Worm (Caenorhabditis elegans) whole organism, late embryonic: ENCODE measurements around the gene ufd-1.

Source experiments
- C08G9.2 ChIP-seq: sonication (generic microtip); optimal IDR thresholded peaks from 2 replicates; lab custom pipeline; 2016; ENCODE audit warnings: mild to moderate bottlenecking, missing genetic modification characterization, moderate library complexity, missing compliant biosample characterization
- C38D4.7 ChIP-seq: fragments of 200-800 bp; sonication (Bioruptor generic); optimal IDR thresholded peaks from 2 replicates; lab custom pipeline; 2018; ENCODE audit warnings: mild to moderate bottlenecking, missing genetic modification characterization, moderate library complexity, missing compliant biosample characterization
- T23F11.4 ChIP-seq: fragments of 200-800 bp; sonication (Bioruptor generic); optimal IDR thresholded peaks from 2 replicates; lab custom pipeline; 2018; ENCODE audit warnings: mild to moderate bottlenecking, missing genetic modification characterization, missing compliant biosample characterization
- ahr-1 ChIP-seq: sonication (generic microtip); optimal IDR thresholded peaks from 2 replicates; lab custom pipeline; 2016; ENCODE audit warnings: missing genetic modification characterization, missing compliant biosample characterization
- ceh-14 ChIP-seq: sonication (generic microtip); optimal IDR thresholded peaks from 2 replicates; lab custom pipeline; 2016; ENCODE audit warnings: missing genotype, missing genetic modification characterization, missing compliant biosample characterization
- ceh-18 ChIP-seq: sonication (generic microtip); optimal IDR thresholded peaks from 2 replicates; lab custom pipeline; 2016; ENCODE audit warnings: missing genetic modification characterization, missing compliant biosample characterization
- ceh-22 ChIP-seq: sonication (generic microtip); optimal IDR thresholded peaks from 2 replicates; lab custom pipeline; 2017; ENCODE audit warnings: missing biosample characterization, missing genetic modification characterization
- ceh-24 ChIP-seq: sonication (generic microtip); optimal IDR thresholded peaks from 2 replicates; lab custom pipeline; 2016; ENCODE audit warnings: mild to moderate bottlenecking, missing genetic modification characterization, missing compliant biosample characterization
- ceh-30 ChIP-seq: fragments of 150-350 bp; optimal IDR thresholded peaks from 2 replicates; lab custom pipeline; 2014; ENCODE audit warnings: missing biosample characterization, missing genetic modification characterization
- ceh-9 ChIP-seq: sonication (generic microtip); optimal IDR thresholded peaks from 2 replicates; lab custom pipeline; 2016; ENCODE audit warnings: mild to moderate bottlenecking, missing genetic modification characterization, inconsistent platforms, missing compliant biosample characterization
- che-1 ChIP-seq: sonication (generic microtip); optimal IDR thresholded peaks from 2 replicates; lab custom pipeline; 2016; ENCODE audit warnings: mild to moderate bottlenecking, missing genetic modification characterization, missing compliant biosample characterization
- dmd-4 ChIP-seq: sonication (generic microtip); optimal IDR thresholded peaks from 2 replicates; lab custom pipeline; 2016; ENCODE audit warnings: borderline replicate concordance, missing genetic modification characterization, missing compliant biosample characterization
- dve-1 ChIP-seq: sonication (generic microtip); optimal IDR thresholded peaks from 2 replicates; lab custom pipeline; 2017; ENCODE audit warnings: antibody characterized with exemption, mild to moderate bottlenecking, missing genetic modification characterization, missing compliant biosample characterization
- elt-2 ChIP-seq: sonication (generic microtip); optimal IDR thresholded peaks from 2 replicates; lab custom pipeline; 2016; ENCODE audit warnings: missing genetic modification reagents, missing genetic modification characterization, missing compliant biosample characterization
- fax-1 ChIP-seq: sonication (generic microtip); optimal IDR thresholded peaks from 2 replicates; lab custom pipeline; 2016; ENCODE audit warnings: missing genotype, missing genetic modification characterization, missing compliant biosample characterization
- fkh-10 ChIP-seq: fragments of 150-350 bp; optimal IDR thresholded peaks from 2 replicates; lab custom pipeline; 2014; ENCODE audit warnings: missing biosample characterization, missing genetic modification reagents, missing genetic modification characterization
- fkh-6 ChIP-seq: sonication (generic microtip); optimal IDR thresholded peaks from 2 replicates; lab custom pipeline; 2016; ENCODE audit warnings: missing genetic modification characterization, missing compliant biosample characterization
- gmeb-2 ChIP-seq: sonication (generic microtip); optimal IDR thresholded peaks from 2 replicates; lab custom pipeline; 2016; ENCODE audit warnings: missing genetic modification characterization, inconsistent platforms, missing compliant biosample characterization
- hlh-30 ChIP-seq: sonication (generic microtip); optimal IDR thresholded peaks from 2 replicates; lab custom pipeline; 2017; ENCODE audit warnings: antibody characterized with exemption, missing genetic modification characterization, missing compliant biosample characterization; ENCODE audit not compliant: insufficient read depth
- lim-6 ChIP-seq: sonication (generic microtip); optimal IDR thresholded peaks from 2 replicates; lab custom pipeline; 2016; ENCODE audit warnings: missing genetic modification characterization, missing compliant biosample characterization
- madf-2 ChIP-seq: sonication (generic microtip); optimal IDR thresholded peaks from 2 replicates; lab custom pipeline; 2017; ENCODE audit warnings: missing genetic modification characterization, missing compliant biosample characterization
- mec-3 ChIP-seq: sonication (generic microtip); optimal IDR thresholded peaks from 2 replicates; lab custom pipeline; 2016; ENCODE audit warnings: borderline replicate concordance, missing genetic modification characterization, missing compliant biosample characterization
- nhr-11 ChIP-seq: fragments of 150-350 bp; optimal IDR thresholded peaks from 2 replicates; lab custom pipeline; 2014; ENCODE audit warnings: missing biosample characterization, missing genetic modification characterization
- pat-9 ChIP-seq: fragments of 200-800 bp; sonication (Bioruptor generic); optimal IDR thresholded peaks from 2 replicates; lab custom pipeline; 2018; ENCODE audit warnings: mild to moderate bottlenecking, missing genetic modification characterization, moderate library complexity, missing compliant biosample characterization
- pax-1 ChIP-seq: fragments of 150-350 bp; optimal IDR thresholded peaks from 2 replicates; lab custom pipeline; 2014; ENCODE audit warnings: missing biosample characterization, missing genetic modification characterization
- pha-2 ChIP-seq: sonication (generic microtip); optimal IDR thresholded peaks from 2 replicates; lab custom pipeline; 2017; ENCODE audit warnings: mild to moderate bottlenecking, missing genetic modification characterization, missing compliant biosample characterization
- pha-4 ChIP-seq: fragments of 150-350 bp; optimal IDR thresholded peaks from 2 replicates; lab custom pipeline; 2018; ENCODE audit warnings: missing biosample characterization, missing genetic modification reagents, missing genetic modification characterization
- ref-2 ChIP-seq: sonication (generic microtip); optimal IDR thresholded peaks from 2 replicates; lab custom pipeline; 2016; ENCODE audit warnings: missing genetic modification characterization, missing compliant biosample characterization
- rnt-1 ChIP-seq: sonication (generic microtip); optimal IDR thresholded peaks from 2 replicates; lab custom pipeline; 2016; ENCODE audit warnings: missing genetic modification characterization, missing compliant biosample characterization
- sdc-2 ChIP-seq: sonication (generic microtip); optimal IDR thresholded peaks from 2 replicates; lab custom pipeline; 2016; ENCODE audit warnings: missing genotype, missing genetic modification characterization, missing compliant biosample characterization
- sox-2 ChIP-seq: fragments of 200-800 bp; sonication (Bioruptor generic); IDR thresholded peaks from 2 replicates; pipeline ENCODE4 v1.3.6; 2022; ENCODE audit warnings: missing genetic modification reagents, missing genetic modification characterization, missing compliant biosample characterization
- sox-4 ChIP-seq: sonication (generic microtip); optimal IDR thresholded peaks from 2 replicates; lab custom pipeline; 2017; ENCODE audit warnings: mild to moderate bottlenecking, missing genetic modification characterization, inconsistent platforms, missing compliant biosample characterization
- syd-9 ChIP-seq: sonication (generic microtip); optimal IDR thresholded peaks from 2 replicates; lab custom pipeline; 2016; ENCODE audit warnings: mild to moderate bottlenecking, missing genetic modification characterization, moderate library complexity, missing compliant biosample characterization
- tbx-7 ChIP-seq: sonication (generic microtip); optimal IDR thresholded peaks from 2 replicates; lab custom pipeline; 2016; ENCODE audit warnings: missing genotype, missing genetic modification characterization, missing compliant biosample characterization
- ttx-3 ChIP-seq: sonication (generic microtip); optimal IDR thresholded peaks from 2 replicates; lab custom pipeline; 2016; ENCODE audit warnings: missing genetic modification reagents, missing genetic modification characterization, missing compliant biosample characterization
- unc-42 ChIP-seq: sonication (generic microtip); optimal IDR thresholded peaks from 2 replicates; lab custom pipeline; 2016; ENCODE audit warnings: missing genotype, missing genetic modification characterization, missing compliant biosample characterization
- unc-86 ChIP-seq: sonication (generic microtip); optimal IDR thresholded peaks from 2 replicates; lab custom pipeline; 2016; ENCODE audit warnings: missing genetic modification characterization, missing compliant biosample characterization
- zip-5 ChIP-seq: sonication (generic microtip); optimal IDR thresholded peaks from 2 replicates; lab custom pipeline; 2016; ENCODE audit warnings: missing genetic modification characterization, missing compliant biosample characterization

ufd-1 gene

DNA sequence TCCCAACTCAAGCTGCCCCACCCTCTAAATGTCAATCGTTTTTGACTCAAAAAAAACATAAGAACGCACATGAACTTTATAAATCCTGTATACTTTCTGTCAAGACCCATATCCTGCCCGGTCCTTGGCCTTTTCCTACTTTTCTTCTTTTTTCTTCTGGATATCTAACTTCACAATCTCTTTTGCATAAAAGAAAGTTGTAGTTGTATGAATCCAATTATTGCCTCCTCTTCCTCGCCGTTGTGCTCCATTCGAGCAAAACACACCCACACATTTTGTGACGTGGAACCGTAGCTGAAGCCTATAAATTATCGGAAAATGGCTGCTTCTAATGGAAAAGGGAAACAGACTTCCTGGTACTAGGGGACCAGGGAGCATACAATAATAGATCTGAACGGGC, 19.5 kb upstream of the ufd-1 start:
- TF ChIP-seq unc-42 (tag; lab: Kevin White, UChicago) (peak; percentile 37), ttx-3 (tag; lab: Kevin White, UChicago) (no peak)
- TF ChIP-seq, all 69 proteins: peak for 1

- TF ChIP-seq pha-2 (no peak), dmd-4 (tag; lab: Kevin White, UChicago) (no peak), hlh-30 (no peak), sox-4 (tag; lab: Kevin White, UChicago) (no peak), pax-1 (no peak), ceh-24 (tag; lab: Kevin White, UChicago) (no peak), fkh-10 (GFP tag; lab: Kevin White, UChicago) (no peak), nhr-11 (no peak), pat-9 (no peak), sdc-2 (tag; lab: Kevin White, UChicago) (no peak), fkh-6 (no peak), lim-6 (tag; lab: Kevin White, UChicago) (no peak), T23F11.4 (GFP tag; lab: Kevin White, UChicago) (no peak)
- TF ChIP-seq, all 69 proteins: peak for 0
Observed at ce11 chrIV:12349639-12350038, 18.9 kb upstream of the ufd-1 start, which contains the start of gene best-22. best-22 (plus strand) TSS chrIV:12349939.

ce11 chrIV:12340885-12341284, 10.2 kb upstream of the ufd-1 start:
- TF ChIP-seq pha-4 (tag; lab: Kevin White, UChicago) (no peak), ahr-1 (tag; lab: Kevin White, UChicago) (no peak), ceh-14 (tag; lab: Kevin White, UChicago) (no peak), nhr-11 (no peak), ref-2 (tag; lab: Kevin White, UChicago) (no peak)
- TF ChIP-seq, all 69 proteins: peak for 0

- no peak for TF ChIP-seq gmeb-2
- TF ChIP-seq zip-5 (tag; lab: Kevin White, UChicago) = no peak
- no peak for TF ChIP-seq ceh-22 (tag; lab: Kevin White, UChicago)
- no peak for TF ChIP-seq ceh-30 (tag; lab: Kevin White, UChicago)
- TF ChIP-seq C38D4.7 (GFP tag; lab: Kevin White, UChicago) = no peak
- TF ChIP-seq fax-1 (tag; lab: Kevin White, UChicago) = no peak
- no peak for TF ChIP-seq ref-2 (tag; lab: Kevin White, UChicago)
- no peak for TF ChIP-seq sox-2 (GFP tag; lab: Robert Waterston, UW)
- no peak for TF ChIP-seq C08G9.2 (tag; lab: Kevin White, UChicago)
- no peak for TF ChIP-seq unc-86
- no peak for TF ChIP-seq elt-2 (tag; lab: Kevin White, UChicago)
- no peak for TF ChIP-seq syd-9 (tag; lab: Kevin White, UChicago)
Observed at ce11 chrIV:12336893-12337627, 6.4 kb upstream of the ufd-1 start, which contains the start of the genes F19B6.10 and wht-5. F19B6.10 (plus strand) TSS chrIV:12337193. wht-5 (plus strand) TSS chrIV:12337577.

DNA sequence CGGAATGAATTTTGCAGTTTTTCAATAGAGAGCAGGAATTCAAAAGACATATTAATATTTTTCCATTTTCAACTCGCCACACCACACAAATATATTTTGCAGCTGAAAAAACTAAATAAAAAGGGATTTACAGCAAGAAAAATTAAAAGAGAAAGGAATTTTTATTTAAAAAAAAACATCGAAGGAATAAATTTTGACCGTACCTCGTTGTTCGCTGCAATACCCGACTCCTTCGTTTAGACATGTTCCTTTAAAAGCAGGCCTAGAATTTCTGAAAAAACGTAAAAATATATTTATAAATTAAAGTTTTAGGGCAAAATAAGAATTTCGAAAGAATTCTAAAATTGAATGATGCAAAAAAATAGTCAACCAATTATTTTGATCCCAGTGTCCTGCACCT, 5.1 kb upstream of the ufd-1 start, which contains the start of gene F19B6.1:
Gene F19B6.1 (minus strand): TSS at position 278 of the 400 bp plus-strand sequence.
- TF ChIP-seq tbx-7 = no peak
- no peak for TF ChIP-seq pax-1
- TF ChIP-seq fax-1 (tag; lab: Kevin White, UChicago) = no peak
- TF ChIP-seq rnt-1 (tag; lab: Kevin White, UChicago) = no peak
- no peak for TF ChIP-seq ceh-18 (tag; lab: Kevin White, UChicago)
- TF ChIP-seq sdc-2 (tag; lab: Kevin White, UChicago) = no peak
- no peak for TF ChIP-seq unc-42 (tag; lab: Kevin White, UChicago)
- no peak for TF ChIP-seq mec-3 (tag; lab: Kevin White, UChicago)
- TF ChIP-seq ceh-9 = no peak
- no peak for TF ChIP-seq madf-2 (tag; lab: Kevin White, UChicago)
- TF ChIP-seq dmd-4 (tag; lab: Kevin White, UChicago) = no peak
- no peak for TF ChIP-seq che-1 (tag; lab: Kevin White, UChicago)
- TF ChIP-seq pha-2 = no peak
- TF ChIP-seq sox-4 (tag; lab: Kevin White, UChicago) = no peak
- no peak for TF ChIP-seq ttx-3 (tag; lab: Kevin White, UChicago)
- TF ChIP-seq dve-1 (tag; lab: Kevin White, UChicago) = no peak
- TF ChIP-seq, all 69 proteins: peak for 0
